Fruit fly (Drosophila melanogaster): ENCODE measurements around the gene Srrm234.

- TF ChIP-seq Ets98B (GFP tag; IDR thresholded peaks at IDR 0.05) (no peak), Pif1A (GFP tag; optimal IDR thresholded peaks at IDR 0.05) (no peak), CG12605 (GFP tag; IDR thresholded peaks at IDR 0.05) (no peak), rn (GFP tag; IDR thresholded peaks at IDR 0.05) (no peak), CG8159 (tag; optimal IDR thresholded peaks at IDR 0.05) (no peak), CG9948 (tag; optimal IDR thresholded peaks at IDR 0.05) (no peak), EcR (GFP tag; optimal IDR thresholded peaks at IDR 0.05) (no peak)
Measured at dm6 chr3L:1628176-1628866, 36.5 kb downstream of the Srrm234 start, which contains the start of gene CG13928.

Measured in whole organism, pupa.